Worm (Caenorhabditis elegans) whole organism, midembryonic: ENCODE results near the gene R12B2.7.

Experiments used
- T22C8.4 ChIP-seq: fragments of 200-800 bp; sonication (Bioruptor generic); IDR thresholded peaks from 2 replicates; pipeline ENCODE4 v1.3.6; 2022; ENCODE audit warnings: missing genetic modification characterization, missing compliant biosample characterization
- cog-1 ChIP-seq: sonication (generic microtip); optimal IDR thresholded peaks from 2 replicates; lab custom pipeline; 2016; ENCODE audit warnings: missing genetic modification characterization, missing compliant biosample characterization
- flt-1 ChIP-seq: fragments of 200-800 bp; sonication (Bioruptor generic); IDR thresholded peaks from 2 replicates; pipeline ENCODE4 v1.3.6; 2022; ENCODE audit warnings: missing genetic modification characterization, missing compliant biosample characterization
- med-1 ChIP-seq: sonication (generic microtip); optimal IDR thresholded peaks from 2 replicates; lab custom pipeline; 2017; ENCODE audit warnings: missing genetic modification characterization, mild to moderate bottlenecking, missing compliant biosample characterization, antibody characterized with exemption, missing genetic modification reagents; ENCODE audit not compliant: insufficient read depth
- ref-1 ChIP-seq: fragments of 200-800 bp; sonication (Bioruptor generic); conservative IDR thresholded peaks from 2 replicates; pipeline ENCODE4 v1.3.6; 2022; ENCODE audit warnings: missing genetic modification reagents, missing genetic modification characterization, missing compliant biosample characterization
- tab-1 ChIP-seq: fragments of 200-800 bp; sonication (Bioruptor generic); IDR thresholded peaks from 2 replicates; pipeline ENCODE4 v1.3.6; 2022; ENCODE audit warnings: missing genetic modification characterization, missing compliant biosample characterization
- ztf-23 ChIP-seq: fragments of 200-800 bp; sonication (Bioruptor generic); IDR thresholded peaks from 2 replicates; pipeline ENCODE4 v1.3.6; 2022; ENCODE audit warnings: missing genetic modification reagents, missing genetic modification characterization, missing compliant biosample characterization

ce11 chrIII:5823617-5824016 lies 8.8 kb downstream of the R12B2.7 start, which contains the start of gene R12B2.8:
- TF ChIP-seq ztf-23 (GFP tag; lab: Robert Waterston, UW) = no peak
- TF ChIP-seq cog-1 = no peak
- no peak for TF ChIP-seq T22C8.4 (GFP tag; lab: Robert Waterston, UW)
- TF ChIP-seq med-1 = no peak
- no peak for TF ChIP-seq flt-1 (GFP tag; lab: Robert Waterston, UW)
- TF ChIP-seq ref-1 (GFP tag; lab: Robert Waterston, UW) = no peak
- TF ChIP-seq tab-1 (GFP tag; lab: Robert Waterston, UW) = no peak
